ENCODE assay signal across 2 fruit fly cellular contexts in genomic region chrX:18386784-18387183, dm6.
A peak's percentile ranks its signal among the peaks of the same experiment; 100 is the strongest.
TF ChIP-seq lines count a peak whose summit lies in the region.

Tsf1 (plus strand) TSS chrX:18387084.

- TF ChIP-seq CTCF in whole organism, embryonic (GFP tag; optimal IDR thresholded peaks at IDR 0.05; lab: Kevin White, UChicago): no peak

TF ChIP-seq in whole organism, embryonic, 481 proteins besides CTCF, POLR2A, EP300 and RAD21:
- no peak for TF ChIP-seq fru (optimal IDR thresholded peaks at IDR 0.05; lab: Kevin White, UChicago)
- TF ChIP-seq sens (GFP tag; lab: Kevin White, UChicago): peak; percentile 8

TF ChIP-seq in whole organism, prepupa, 60 proteins besides CTCF, POLR2A, EP300 and RAD21:
- no peak for TF ChIP-seq eg (GFP tag; IDR thresholded peaks at IDR 0.05; lab: Robert Waterston, UW)
- peak; percentile 57 for TF ChIP-seq Eip78C (GFP tag; lab: Kevin White, UChicago)
- no peak for TF ChIP-seq CG31627 (GFP tag; optimal IDR thresholded peaks at IDR 0.05; lab: Kevin White, UChicago)
